Worm (Caenorhabditis elegans) whole organism, young adult: Measurements from ENCODE around the gene E02C12.11.

Experiments used
- F57C9.4 ChIP-seq: sonication (generic microtip); optimal IDR thresholded peaks from 2 replicates; lab custom pipeline; 2017; ENCODE audit warnings: mild to moderate bottlenecking, missing genetic modification characterization, missing compliant biosample characterization
- Y56A3A.18 ChIP-seq: fragments of 200-800 bp; sonication (Bioruptor generic); IDR thresholded peaks from 2 replicates; pipeline ENCODE4 v1.3.6; 2022; ENCODE audit warnings: missing genetic modification reagents, missing genetic modification characterization, missing compliant biosample characterization
- aptf-3 ChIP-seq: fragments of 200-800 bp; sonication (Bioruptor generic); IDR thresholded peaks from 2 replicates; pipeline ENCODE4 v1.3.6; 2022; ENCODE audit warnings: missing genetic modification characterization, missing compliant biosample characterization
- ceh-27 ChIP-seq: fragments of 200-800 bp; sonication (Bioruptor generic); optimal IDR thresholded peaks from 2 replicates; lab custom pipeline; 2018; ENCODE audit warnings: mild to moderate bottlenecking, missing genetic modification characterization, moderate library complexity, missing compliant biosample characterization
- hlh-26 ChIP-seq: fragments of 200-800 bp; sonication (Bioruptor generic); conservative IDR thresholded peaks from 2 replicates; pipeline ENCODE4 v1.3.6; 2022; ENCODE audit warnings: missing genetic modification reagents, missing genetic modification characterization, missing compliant biosample characterization
- lsl-1 ChIP-seq: fragments of 200-800 bp; sonication (Bioruptor generic); optimal IDR thresholded peaks from 2 replicates; lab custom pipeline; 2018; ENCODE audit warnings: mild to moderate bottlenecking, missing genetic modification characterization, moderate library complexity, missing compliant biosample characterization
- snpc-1.1 ChIP-seq: sonication (generic microtip); optimal IDR thresholded peaks from 2 replicates; lab custom pipeline; 2017; ENCODE audit warnings: missing genetic modification characterization, mild to moderate bottlenecking, missing compliant biosample characterization, antibody characterized with exemption, moderate library complexity, missing genotype, missing genetic modification reagents; ENCODE audit not compliant: insufficient read depth
- tbx-9 ChIP-seq: sonication (generic microtip); optimal IDR thresholded peaks from 2 replicates; lab custom pipeline; 2016; ENCODE audit warnings: borderline replicate concordance, missing genetic modification characterization, inconsistent platforms, missing compliant biosample characterization
- zfh-2 ChIP-seq: fragments of 200-800 bp; sonication (Bioruptor generic); conservative IDR thresholded peaks from 2 replicates; pipeline ENCODE4 v1.3.6; 2022; ENCODE audit warnings: missing genetic modification reagents, missing genetic modification characterization, missing compliant biosample characterization

DNA sequence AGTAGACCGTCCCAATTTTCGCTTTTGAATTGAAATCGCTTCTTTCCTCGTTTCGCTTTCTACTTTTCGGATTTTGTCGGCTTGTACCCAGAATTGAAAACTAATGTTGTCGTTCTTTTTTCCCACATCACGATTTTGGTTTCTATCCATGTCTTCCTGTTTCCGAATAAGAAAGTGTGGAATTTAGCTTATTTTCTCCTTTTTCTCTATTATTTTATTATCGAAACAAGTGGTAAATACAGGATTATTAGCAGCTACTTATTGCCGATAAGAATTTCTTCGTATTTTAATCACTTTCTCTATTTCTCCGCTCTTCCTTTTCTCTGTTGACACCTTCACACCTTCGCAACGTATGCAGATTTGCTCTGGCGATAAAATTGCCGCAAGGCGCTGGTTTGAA, 5.2 kb upstream of the E02C12.11 start:
- TF ChIP-seq lsl-1 (GFP tag; lab: Kevin White, UChicago) (no peak), aptf-3 (no peak), snpc-1.1 (tag; lab: Kevin White, UChicago) (no peak), F57C9.4 (no peak), tbx-9 (tag; lab: Kevin White, UChicago) (no peak), hlh-26 (no peak), ceh-27 (GFP tag; lab: Kevin White, UChicago) (no peak), Y56A3A.18 (GFP tag; lab: Robert Waterston, UW) (no peak), zfh-2 (GFP tag; lab: Robert Waterston, UW) (no peak)
